Fruit fly (Drosophila melanogaster): ENCODE results near the gene CG15544.

Gene CG15544

DNA sequence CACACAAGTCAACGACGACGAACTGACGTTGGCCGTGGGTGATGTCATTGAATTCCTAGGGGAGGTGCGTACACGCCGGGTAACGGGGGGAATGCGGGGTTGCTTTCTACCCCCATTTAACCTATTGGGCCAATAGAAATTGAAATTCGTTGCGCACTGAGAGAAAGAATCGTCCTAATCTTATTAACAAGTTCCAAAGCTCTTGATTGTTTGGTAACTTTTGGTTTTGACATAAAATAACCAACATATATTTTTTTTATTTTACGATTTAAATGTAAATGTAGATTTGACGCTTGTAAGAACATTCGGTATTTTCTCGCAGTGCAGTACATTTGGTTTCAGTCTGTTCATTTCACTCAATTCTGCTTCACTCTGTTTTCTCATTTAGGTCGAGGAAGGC lies 10.4 kb upstream of the CG15544 start (continued):
- peak; percentile 83 for TF ChIP-seq tin (GFP tag; optimal IDR thresholded peaks at IDR 0.05)
- TF ChIP-seq Sry-β (GFP tag; optimal IDR thresholded peaks at IDR 0.05) = no peak
- TF ChIP-seq CG1792 (GFP tag; optimal IDR thresholded peaks at IDR 0.05) = peak; percentile 46
- TF ChIP-seq CG16813 (GFP tag; IDR thresholded peaks at IDR 0.05; ENCODE audit: partially characterized antibody) = no peak
- peak; percentile 5; the same call in 1 of the 2 replicates for TF ChIP-seq al (GFP tag; IDR thresholded peaks at IDR 0.05)
- no peak for TF ChIP-seq CG31365 (tag; optimal IDR thresholded peaks at IDR 0.05)
- TF ChIP-seq CG5245 (GFP tag; optimal IDR thresholded peaks at IDR 0.05) = peak; percentile 74
- peak; percentile 50 for TF ChIP-seq Myb (GFP tag; optimal IDR thresholded peaks at IDR 0.05)
- TF ChIP-seq Hr51 (GFP tag; optimal IDR thresholded peaks at IDR 0.05) = peak; percentile 61 to 91
- peak; percentile 81 for TF ChIP-seq dysf (GFP tag; IDR thresholded peaks at IDR 0.05)
- peak; percentile 72 for TF ChIP-seq E2f1 (GFP tag; IDR thresholded peaks at IDR 0.05)
- peak; percentile 66 for TF ChIP-seq CG1647 (GFP tag; optimal IDR thresholded peaks at IDR 0.05)
- TF ChIP-seq Sox100B (GFP tag; optimal IDR thresholded peaks at IDR 0.05) = peak; percentile 74
- TF ChIP-seq CG1603 (tag; optimal IDR thresholded peaks at IDR 0.05) = peak; percentile 25

DNA sequence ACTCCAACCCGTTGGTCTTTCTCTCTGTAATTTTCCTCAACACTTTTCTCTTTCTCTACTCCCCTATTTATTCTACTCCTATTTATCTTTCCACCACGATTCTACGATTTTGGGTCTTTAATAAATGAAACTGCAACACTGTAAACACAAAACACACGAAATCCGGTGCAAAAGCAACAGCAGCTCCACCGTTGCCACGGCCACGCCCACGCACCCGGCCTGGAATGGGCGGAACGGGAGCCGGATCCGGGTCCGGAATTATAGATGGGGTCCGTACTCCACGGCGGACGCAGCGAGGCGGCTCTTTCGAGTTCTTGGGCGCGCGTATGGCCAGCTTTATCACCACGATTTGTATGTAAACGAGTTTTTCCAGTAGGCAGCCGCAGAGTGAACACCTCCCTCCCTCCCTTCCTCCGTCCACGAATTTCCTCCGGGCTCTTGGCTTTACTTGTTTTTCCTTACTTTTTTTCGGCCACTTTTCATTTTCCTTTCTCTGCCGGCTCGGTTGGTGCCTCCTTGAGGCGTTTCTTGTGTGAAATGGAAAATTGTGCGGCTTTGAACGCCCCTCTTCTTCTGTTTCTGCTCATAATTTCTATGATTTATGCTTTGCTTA lies 6.8 kb upstream of the CG15544 start:
- TF ChIP-seq CG16863 (GFP tag; optimal IDR thresholded peaks at IDR 0.05) = no peak
- TF ChIP-seq Xrp1 (GFP tag; IDR thresholded peaks at IDR 0.05) = no peak
- TF ChIP-seq CG2678 (tag; optimal IDR thresholded peaks at IDR 0.05) = peak; percentile 3
- TF ChIP-seq Med (GFP tag) = peak; percentile 12
- TF ChIP-seq CG9932 (GFP tag; IDR thresholded peaks at IDR 0.05) = 0 out of 2 replicates have a peak, but pooled peaks have one; percentile 12
- TF ChIP-seq CG15011 (GFP tag; optimal IDR thresholded peaks at IDR 0.05) = no peak
- TF ChIP-seq CG7786 (GFP tag; optimal IDR thresholded peaks at IDR 0.05) = no peak
- TF ChIP-seq CG12769 (tag; optimal IDR thresholded peaks at IDR 0.05) = peak; percentile 60
- no peak for TF ChIP-seq ftz-f1 (GFP tag; optimal IDR thresholded peaks at IDR 0.05)
- no peak for TF ChIP-seq bowl (GFP tag; IDR thresholded peaks at IDR 0.05)
- peak; percentile 16 for TF ChIP-seq ATbp (GFP tag; optimal IDR thresholded peaks at IDR 0.05)
- no peak for TF ChIP-seq CG12744 (GFP tag; optimal IDR thresholded peaks at IDR 0.05)
- TF ChIP-seq sens (GFP tag) = peak; percentile 79
- no peak for TF ChIP-seq HLH3B (GFP tag; IDR thresholded peaks at IDR 0.05)
- peak; percentile 88 for TF ChIP-seq crol (GFP tag; IDR thresholded peaks at IDR 0.05)
- TF ChIP-seq kni (GFP tag; optimal IDR thresholded peaks at IDR 0.05) = peak; percentile 49
- peak; percentile 44; the same call in 1 of the 3 replicates for TF ChIP-seq zfh1 (GFP tag; IDR thresholded peaks at IDR 0.05)
- peak; percentile 29 for TF ChIP-seq CG3065 (GFP tag; optimal IDR thresholded peaks at IDR 0.05)
- TF ChIP-seq CG5180 (GFP tag; optimal IDR thresholded peaks at IDR 0.05) = no peak
- peak; percentile 5 for TF ChIP-seq oc (tag; optimal IDR thresholded peaks at IDR 0.05)
- peak in 1 of 3 experiments; percentile 1 for TF ChIP-seq lola (GFP tag; optimal IDR thresholded peaks at IDR 0.05)
- TF ChIP-seq unpg (GFP tag; optimal IDR thresholded peaks at IDR 0.05) = no peak
- TF ChIP-seq Drgx (GFP tag; IDR thresholded peaks at IDR 0.05) = 0 out of 2 replicates have a peak, but pooled peaks have one; percentile 15
- TF ChIP-seq chm (GFP tag; IDR thresholded peaks at IDR 0.05) = no peak
- TF ChIP-seq CG30020 (tag; optimal IDR thresholded peaks at IDR 0.05) = no peak
- TF ChIP-seq CG15601 (tag; optimal IDR thresholded peaks at IDR 0.05) = peak; percentile 40
- TF ChIP-seq CG11247 (GFP tag; IDR thresholded peaks at IDR 0.05) = 0 out of 2 replicates have a peak, but pooled peaks have one; percentile 21
- peak; percentile 25; the same call in 1 of the 2 replicates for TF ChIP-seq seq (GFP tag; IDR thresholded peaks at IDR 0.05)
- TF ChIP-seq Bgb (GFP tag; IDR thresholded peaks at IDR 0.05; ENCODE audit: partially characterized antibody) = no peak
- no peak for TF ChIP-seq CG9609 (GFP tag; optimal IDR thresholded peaks at IDR 0.05)
- no peak for TF ChIP-seq dmrt99B (tag; optimal IDR thresholded peaks at IDR 0.05)
- TF ChIP-seq CG13894 (tag; optimal IDR thresholded peaks at IDR 0.05) = peak; percentile 75
- TF ChIP-seq CG12942 (GFP tag; optimal IDR thresholded peaks at IDR 0.05) = no peak

Data from whole organism, embryonic.